Worm (Caenorhabditis elegans): ENCODE measurements around the gene lpd-7.
A peak's percentile ranks its signal among the peaks of the same experiment; 100 is the strongest.

The lpd-7 gene

ce11 chrIII:7621355-7621754 lies 48.2 kb downstream of the lpd-7 start:
- no peak for TF ChIP-seq snpc-4 (tag; optimal IDR thresholded peaks at IDR 0.05)

DNA sequence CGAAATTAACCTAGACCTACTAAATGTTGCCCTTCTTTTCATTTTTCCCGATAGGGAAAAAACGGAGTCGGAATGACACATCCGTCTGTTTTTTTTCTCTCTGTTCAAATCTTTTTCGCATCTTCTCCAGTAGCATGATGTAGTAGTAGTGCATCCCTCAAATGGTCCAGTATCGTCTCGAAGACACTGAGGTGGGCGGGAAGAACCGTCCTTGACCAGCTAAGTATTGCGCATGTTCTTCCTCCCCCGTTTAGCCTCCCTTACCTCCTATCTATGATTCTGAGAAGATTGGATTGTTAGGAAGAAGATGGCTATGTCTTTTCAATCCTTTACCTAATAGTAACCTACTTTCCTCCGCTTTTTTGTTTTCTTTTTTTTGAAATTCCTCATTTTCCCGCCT lies 49.8 kb downstream of the lpd-7 start:
- TF ChIP-seq peb-1 (tag; optimal IDR thresholded peaks at IDR 0.05) (no peak), sma-9 (GFP tag; optimal IDR thresholded peaks at IDR 0.05) (peak; percentile 47), sma-9 (tag; optimal IDR thresholded peaks at IDR 0.05) (no peak), nhr-10 (tag; optimal IDR thresholded peaks at IDR 0.05) (no peak), fos-1 (tag; optimal IDR thresholded peaks at IDR 0.05) (peak; percentile 41), sma-3 (GFP tag; optimal IDR thresholded peaks at IDR 0.05) (peak; percentile 20)

Data from whole organism, L2 larva.